Fruit fly (Drosophila melanogaster) whole organism, adult: ENCODE measurements around the gene msk.

Source experiments
- CG11617 ChIP-seq: fragments of 200-800 bp; sonication (Bioruptor generic); optimal IDR thresholded peaks from 2 replicates; lab custom pipeline; 2017; ENCODE audit warnings: mild to moderate bottlenecking, missing biosample characterization, missing genetic modification reagents, missing genetic modification characterization
- CG12768 ChIP-seq: fragments of 200-800 bp; sonication (Bioruptor generic); optimal IDR thresholded peaks from 2 replicates; lab custom pipeline; 2017; ENCODE audit warnings: missing biosample characterization, missing genetic modification characterization, mild to moderate bottlenecking, moderate library complexity, missing genetic modification reagents
- CG14711 ChIP-seq: fragments of 200-800 bp; sonication (Bioruptor generic); optimal IDR thresholded peaks from 2 replicates; lab custom pipeline; 2018; ENCODE audit warnings: missing biosample characterization, mild to moderate bottlenecking, missing genetic modification characterization, moderate library complexity
- CG1620 ChIP-seq: fragments of 200-800 bp; sonication (Bioruptor generic); optimal IDR thresholded peaks from 2 replicates; lab custom pipeline; 2016; ENCODE audit warnings: missing biosample characterization, missing genetic modification characterization
- CG33017 ChIP-seq: fragments of 200-800 bp; sonication (Bioruptor generic); optimal IDR thresholded peaks from 2 replicates; lab custom pipeline; 2018; ENCODE audit warnings: missing biosample characterization, mild to moderate bottlenecking, missing genetic modification characterization, moderate library complexity
- CG5204 ChIP-seq: fragments of 200-800 bp; sonication (Bioruptor generic); optimal IDR thresholded peaks from 2 replicates; lab custom pipeline; 2016; ENCODE audit warnings: missing biosample characterization, missing genetic modification characterization
- CG7045 ChIP-seq: fragments of 200-800 bp; sonication (Bioruptor generic); optimal IDR thresholded peaks from 2 replicates; lab custom pipeline; 2017; ENCODE audit warnings: missing biosample characterization, mild to moderate bottlenecking, missing genetic modification characterization
- CG7101 ChIP-seq: fragments of 200-800 bp; sonication (Bioruptor generic); optimal IDR thresholded peaks from 2 replicates; lab custom pipeline; 2018; ENCODE audit warnings: missing biosample characterization, mild to moderate bottlenecking, missing genetic modification characterization, moderate library complexity
- Clk ChIP-seq: fragments of 200-800 bp; sonication (Bioruptor generic); optimal IDR thresholded peaks from 2 replicates; lab custom pipeline; 2017; ENCODE audit warnings: missing biosample characterization, missing genetic modification characterization
- Crg-1 ChIP-seq: fragments of 200-800 bp; sonication (Bioruptor generic); optimal IDR thresholded peaks from 2 replicates; lab custom pipeline; 2016; ENCODE audit warnings: missing biosample characterization, missing genetic modification characterization
- Hr96 ChIP-seq: fragments of 200-800 bp; sonication (Bioruptor generic); optimal IDR thresholded peaks from 2 replicates; lab custom pipeline; 2016; ENCODE audit warnings: missing biosample characterization, missing genetic modification characterization
- Mnt ChIP-seq: fragments of 200-800 bp; sonication (Bioruptor generic); optimal IDR thresholded peaks from 2 replicates; lab custom pipeline; 2016; ENCODE audit warnings: missing biosample characterization, mild to moderate bottlenecking, missing genetic modification characterization
- bab1 ChIP-seq: fragments of 200-800 bp; sonication (Bioruptor generic); optimal IDR thresholded peaks from 3 replicates; lab custom pipeline; 2019; ENCODE audit warnings: missing biosample characterization, mild to moderate bottlenecking, missing genetic modification characterization, moderate library complexity
- cic ChIP-seq: fragments of 200-800 bp; sonication (Bioruptor generic); optimal IDR thresholded peaks from 2 replicates; lab custom pipeline; 2017; ENCODE audit warnings: missing biosample characterization, mild to moderate bottlenecking, missing genetic modification characterization, moderate library complexity
- cnc ChIP-seq, 2 experiments: fragments of >200 bp; optimal IDR thresholded peaks; 2 replicates each; lab custom pipeline; 2017
- kay ChIP-seq: fragments of 200-800 bp; sonication (Bioruptor generic); peaks from one replicate; lab custom pipeline; 2016; ENCODE audit warnings: missing biosample characterization, missing genetic modification characterization, borderline replicate concordance
- ovo ChIP-seq: fragments of 200-800 bp; sonication (Bioruptor generic); optimal IDR thresholded peaks from 2 replicates; lab custom pipeline; 2016; ENCODE audit warnings: missing biosample characterization, missing genetic modification characterization
- pad ChIP-seq: fragments of 200-800 bp; sonication (Bioruptor generic); optimal IDR thresholded peaks from 3 replicates; lab custom pipeline; 2017; ENCODE audit warnings: missing biosample characterization, missing genetic modification characterization, mild to moderate bottlenecking, moderate library complexity, missing genetic modification reagents
- tj ChIP-seq: fragments of 200-800 bp; sonication (Bioruptor generic); optimal IDR thresholded peaks from 3 replicates; lab custom pipeline; 2017; ENCODE audit warnings: missing biosample characterization, mild to moderate bottlenecking, missing genetic modification characterization, moderate library complexity
- toe ChIP-seq: fragments of 200-800 bp; sonication (Bioruptor generic); optimal IDR thresholded peaks from 2 replicates; lab custom pipeline; 2016; ENCODE audit warnings: missing biosample characterization, missing genetic modification characterization

msk gene

DNA sequence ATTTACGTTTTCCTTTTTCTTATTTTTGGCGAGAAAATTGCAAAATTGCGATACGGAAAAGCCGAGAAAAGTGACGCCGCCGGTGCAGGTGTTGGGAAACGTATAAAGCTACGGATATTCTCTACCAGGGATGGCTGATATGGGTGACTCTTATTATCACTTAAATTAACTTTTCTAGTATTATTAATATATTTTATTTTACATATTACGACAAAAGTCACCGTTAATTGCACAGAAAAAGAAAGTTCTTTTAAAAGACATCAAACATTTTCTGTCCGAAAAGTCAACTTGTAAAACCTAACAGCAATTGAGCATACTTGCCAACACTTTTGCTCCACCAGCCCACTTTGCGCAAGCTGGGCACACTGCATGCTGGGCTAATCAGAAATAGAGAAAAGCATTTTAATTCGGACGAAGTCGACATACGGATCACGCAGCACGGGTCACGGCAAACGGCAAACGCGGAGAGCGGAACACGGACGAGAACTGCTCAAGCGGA lies 11.8 kb downstream of the msk start, which contains the start of the genes Cds and Uba2:
TSS of gene Cds (plus strand) at position 51 of the 499 bp plus-strand sequence.
TSS of gene Uba2 (minus strand) at position 107 of the 499 bp plus-strand sequence.
- TF ChIP-seq CG1620 (GFP tag; lab: Kevin White, UChicago) (peak; percentile 90), bab1 (GFP tag; lab: Kevin White, UChicago) (peak; percentile 97), ovo (peak; percentile 97), tj (peak; percentile 93), CG14711 (tag; lab: Kevin White, UChicago) (peak; percentile 97), CG7101 (peak; percentile 98), Clk (GFP tag; lab: Kevin White, UChicago) (peak; percentile 92), CG5204 (peak; percentile 90), toe (peak; percentile 96), CG12768 (GFP tag; lab: Kevin White, UChicago) (peak; percentile 95), Crg-1 (GFP tag; lab: Kevin White, UChicago) (peak; percentile 96), CG7045 (peak; percentile 96), pad (GFP tag; lab: Kevin White, UChicago) (peak; percentile 88), Mnt (GFP tag; lab: Kevin White, UChicago) (peak; percentile 89), kay (no peak), CG11617 (GFP tag; lab: Kevin White, UChicago) (peak; percentile 97), cnc (optimal IDR thresholded peaks at IDR 0.05; lab: Kevin White, UChicago) (no peak), cic (peak; percentile 87), CG33017 (tag; lab: Kevin White, UChicago) (peak; percentile 95), Hr96 (GFP tag; lab: Kevin White, UChicago) (no peak)

DNA sequence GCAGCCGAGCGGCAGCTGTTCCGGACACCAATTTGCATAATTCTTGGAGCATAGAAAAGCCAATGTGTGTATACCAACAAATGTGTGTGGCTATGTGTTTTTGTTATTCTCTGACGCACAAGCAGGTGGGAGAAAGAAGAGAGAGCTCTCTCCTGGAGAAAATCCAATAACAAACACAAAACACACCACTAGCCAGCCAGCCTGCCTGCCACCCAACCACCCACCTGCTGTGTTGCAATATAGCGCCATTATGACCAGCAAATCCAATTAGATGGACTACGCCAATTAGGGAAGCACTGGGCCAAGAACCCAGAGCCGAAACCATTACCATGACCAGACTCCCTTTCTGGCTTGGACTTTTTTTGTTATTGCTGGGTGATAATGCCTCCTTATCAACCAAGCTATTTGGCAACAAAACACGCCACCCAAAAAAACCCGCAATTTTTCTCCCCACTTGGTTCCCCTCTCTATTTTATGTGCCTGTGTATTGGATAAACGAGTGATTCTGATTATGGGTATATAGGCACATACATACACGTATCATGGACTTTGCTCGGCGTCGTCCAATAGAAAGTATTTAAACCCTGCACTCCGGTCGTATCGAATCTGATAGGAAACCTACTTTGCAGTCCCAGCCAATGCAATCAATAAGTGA lies 12.5 kb downstream of the msk start:
- TF ChIP-seq CG12768 (GFP tag; lab: Kevin White, UChicago) (peak; percentile 72), CG1620 (GFP tag; lab: Kevin White, UChicago) (no peak), pad (GFP tag; lab: Kevin White, UChicago) (peak; percentile 54), Mnt (GFP tag; lab: Kevin White, UChicago) (peak; percentile 60), toe (peak; percentile 34), cic (peak; percentile 6), CG7045 (peak; percentile 38), cnc (optimal IDR thresholded peaks at IDR 0.05; lab: Kevin White, UChicago) (no peak), bab1 (GFP tag; lab: Kevin White, UChicago) (no peak), CG5204 (peak; percentile 42), CG14711 (tag; lab: Kevin White, UChicago) (peak; percentile 27), Clk (GFP tag; lab: Kevin White, UChicago) (no peak)

DNA sequence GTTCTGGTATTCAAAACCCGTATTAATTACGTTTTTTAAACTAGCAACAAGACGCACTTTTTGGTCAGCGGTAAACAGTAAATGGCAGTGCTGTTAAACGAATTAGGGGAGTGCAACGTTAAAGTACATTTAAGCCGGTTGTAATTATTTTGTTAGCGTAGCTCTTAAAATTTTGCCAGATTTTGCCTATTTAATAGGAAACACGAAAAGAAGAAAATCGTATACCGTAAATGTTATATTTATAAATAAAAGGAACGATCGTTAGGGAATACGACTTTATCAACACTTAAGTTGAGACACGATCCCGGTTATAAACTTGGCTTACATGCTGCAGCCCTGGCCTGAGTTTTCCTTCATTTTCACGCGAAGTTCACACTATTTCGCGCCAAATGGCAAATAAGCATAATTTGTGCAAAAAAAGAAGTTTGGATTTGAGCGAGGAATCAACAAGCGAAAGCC lies 21.5 kb downstream of the msk start, which contains the start of the genes Setx and mus301:
TSS of gene Setx (minus strand) at position 51 of the 459 bp plus-strand sequence.
TSS of gene mus301 (plus strand) at position 361 of the 459 bp plus-strand sequence.
- peak; percentile 88 for TF ChIP-seq CG12768 (GFP tag; lab: Kevin White, UChicago)
- TF ChIP-seq Mnt (GFP tag; lab: Kevin White, UChicago): peak; percentile 76
- peak; percentile 58 for TF ChIP-seq CG33017 (tag; lab: Kevin White, UChicago)
- TF ChIP-seq CG7045: peak; percentile 81
- TF ChIP-seq CG7101: peak; percentile 84
- TF ChIP-seq CG1620 (GFP tag; lab: Kevin White, UChicago): peak; percentile 90
- TF ChIP-seq CG5204: peak; percentile 89
- peak; percentile 82 for TF ChIP-seq pad (GFP tag; lab: Kevin White, UChicago)
- peak; percentile 68 for TF ChIP-seq Clk (GFP tag; lab: Kevin White, UChicago)
- TF ChIP-seq Hr96 (GFP tag; lab: Kevin White, UChicago): peak; percentile 80
- TF ChIP-seq cnc (optimal IDR thresholded peaks at IDR 0.05; lab: Kevin White, UChicago): no peak
- peak; percentile 72 for TF ChIP-seq tj
- peak; percentile 90 for TF ChIP-seq ovo
- TF ChIP-seq Crg-1 (GFP tag; lab: Kevin White, UChicago): peak; percentile 91
- TF ChIP-seq cic: peak; percentile 34
- TF ChIP-seq toe: peak; percentile 89
- TF ChIP-seq CG14711 (tag; lab: Kevin White, UChicago): peak; percentile 74
- no peak for TF ChIP-seq kay
- peak; percentile 83 for TF ChIP-seq CG11617 (GFP tag; lab: Kevin White, UChicago)
- TF ChIP-seq bab1 (GFP tag; lab: Kevin White, UChicago): peak; percentile 82

DNA sequence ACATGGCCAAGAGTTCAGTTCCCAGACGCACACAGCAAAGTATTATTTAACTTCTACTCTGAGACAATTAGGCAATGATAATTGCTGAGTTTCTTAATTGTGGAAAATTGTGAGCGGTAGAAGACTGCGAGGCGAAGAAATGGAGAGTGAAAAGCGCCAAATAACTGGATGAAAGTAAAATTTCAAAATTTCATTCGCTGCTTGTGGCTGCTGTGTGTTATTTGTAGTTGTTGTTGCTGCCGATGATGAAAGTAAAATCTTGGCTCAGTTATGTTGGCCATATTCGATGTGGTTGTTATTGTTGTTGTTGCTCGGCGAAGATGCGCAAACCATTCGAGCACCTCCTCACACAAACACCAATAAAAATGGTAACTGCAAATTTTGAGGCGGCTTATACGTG lies 34.3 kb downstream of the msk start:
- TF ChIP-seq pad (GFP tag; lab: Kevin White, UChicago) (no peak), Crg-1 (GFP tag; lab: Kevin White, UChicago) (no peak), CG14711 (tag; lab: Kevin White, UChicago) (no peak), kay (no peak), ovo (no peak), CG5204 (no peak), CG11617 (GFP tag; lab: Kevin White, UChicago) (no peak), CG1620 (GFP tag; lab: Kevin White, UChicago) (no peak), bab1 (GFP tag; lab: Kevin White, UChicago) (no peak), CG33017 (tag; lab: Kevin White, UChicago) (no peak), Mnt (GFP tag; lab: Kevin White, UChicago) (no peak), cnc (optimal IDR thresholded peaks at IDR 0.05; lab: Kevin White, UChicago) (no peak), Hr96 (GFP tag; lab: Kevin White, UChicago) (no peak)

DNA sequence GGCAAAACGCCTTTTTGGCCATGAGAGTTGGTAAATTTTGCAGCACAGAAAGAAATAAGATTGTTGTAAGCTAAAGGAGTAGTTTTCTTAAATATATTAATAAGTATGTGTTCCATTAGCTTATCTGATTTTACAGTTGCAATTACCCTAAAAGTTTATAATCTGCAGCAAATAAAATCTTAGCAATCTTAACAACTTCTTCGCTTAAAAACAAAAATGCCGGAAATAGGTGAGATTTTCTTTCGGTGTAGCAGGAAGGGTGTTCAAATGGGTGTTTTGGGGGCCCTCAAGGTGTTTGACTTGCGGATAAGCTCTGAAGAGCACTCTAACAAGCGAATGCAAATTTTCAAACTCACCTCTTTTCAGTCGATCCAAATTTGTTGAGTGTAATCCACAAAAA lies 34.8 kb downstream of the msk start:
- no peak for TF ChIP-seq CG1620 (GFP tag; lab: Kevin White, UChicago)
- TF ChIP-seq Crg-1 (GFP tag; lab: Kevin White, UChicago): no peak
- TF ChIP-seq CG12768 (GFP tag; lab: Kevin White, UChicago): no peak
- TF ChIP-seq CG5204: no peak
- no peak for TF ChIP-seq Hr96 (GFP tag; lab: Kevin White, UChicago)
- no peak for TF ChIP-seq Mnt (GFP tag; lab: Kevin White, UChicago)
- TF ChIP-seq toe: no peak
- TF ChIP-seq tj: no peak
- no peak for TF ChIP-seq CG7101
- TF ChIP-seq Clk (GFP tag; lab: Kevin White, UChicago): no peak
- TF ChIP-seq cnc (optimal IDR thresholded peaks at IDR 0.05; lab: Kevin White, UChicago): no peak
- TF ChIP-seq kay: no peak
- no peak for TF ChIP-seq cic
